Fruit fly (Drosophila melanogaster) whole organism, embryonic: ENCODE measurements around the gene RhoGAP93B.

Experiments used
- ATbp ChIP-seq: fragments of 200-800 bp; sonication (Bioruptor generic); optimal IDR thresholded peaks from 2 replicates; lab custom pipeline; 2017; ENCODE audit warnings: missing biosample characterization, mild to moderate bottlenecking, missing genetic modification characterization, missing genetic modification reagents
- Bgb ChIP-seq: fragments of 200-800 bp; sonication (Bioruptor generic); IDR thresholded peaks from 2 replicates; pipeline ENCODE4 v1.3.6; 2022; ENCODE audit warnings: missing biosample characterization, missing genetic modification characterization; ENCODE audit not compliant: partially characterized antibody
- CG10209 ChIP-seq: fragments of 200-800 bp; sonication (Bioruptor generic); optimal IDR thresholded peaks from 3 replicates; lab custom pipeline; 2017; ENCODE audit warnings: missing biosample characterization, mild to moderate bottlenecking, missing genetic modification characterization, missing genetic modification reagents
- CG1024 ChIP-seq: fragments of 200-800 bp; sonication (Bioruptor generic); IDR thresholded peaks from 2 replicates; pipeline ENCODE4 v1.3.6; 2022; ENCODE audit warnings: missing biosample characterization, missing genetic modification characterization
- CG10462 ChIP-seq: fragments of 200-800 bp; sonication (Bioruptor generic); optimal IDR thresholded peaks from 2 replicates; lab custom pipeline; 2016; ENCODE audit warnings: missing biosample characterization, missing genetic modification characterization
- CG12236 ChIP-seq: fragments of 200-800 bp; sonication (Bioruptor generic); optimal IDR thresholded peaks from 2 replicates; lab custom pipeline; 2016; ENCODE audit warnings: missing biosample characterization, missing genetic modification characterization
- CG13123 ChIP-seq: fragments of 200-800 bp; sonication (Bioruptor generic); optimal IDR thresholded peaks from 2 replicates; lab custom pipeline; 2016; ENCODE audit warnings: missing biosample characterization, missing genetic modification characterization
- CG15269 ChIP-seq: fragments of 200-800 bp; sonication (Bioruptor generic); optimal IDR thresholded peaks from 2 replicates; lab custom pipeline; 2018; ENCODE audit warnings: missing biosample characterization, mild to moderate bottlenecking, missing genetic modification characterization, moderate library complexity
- CG15601 ChIP-seq: fragments of 200-800 bp; sonication (Bioruptor generic); optimal IDR thresholded peaks from 3 replicates; lab custom pipeline; 2019; ENCODE audit warnings: missing biosample characterization, mild to moderate bottlenecking, missing genetic modification characterization, moderate library complexity
- CG1603 ChIP-seq: fragments of 200-800 bp; sonication (Bioruptor generic); optimal IDR thresholded peaks from 2 replicates; lab custom pipeline; 2019; ENCODE audit warnings: missing biosample characterization, mild to moderate bottlenecking, missing genetic modification characterization, moderate library complexity
- CG17359 ChIP-seq: fragments of 200-800 bp; sonication (Bioruptor generic); optimal IDR thresholded peaks from 3 replicates; lab custom pipeline; 2018; ENCODE audit warnings: missing biosample characterization, mild to moderate bottlenecking, missing genetic modification characterization, moderate library complexity
- CG17802 ChIP-seq: fragments of 200-800 bp; sonication (Bioruptor generic); optimal IDR thresholded peaks from 2 replicates; lab custom pipeline; 2018; ENCODE audit warnings: missing biosample characterization, mild to moderate bottlenecking, missing genetic modification characterization, moderate library complexity
- CG1792 ChIP-seq: fragments of 200-800 bp; sonication (Bioruptor generic); optimal IDR thresholded peaks from 2 replicates; lab custom pipeline; 2016; ENCODE audit warnings: missing biosample characterization, missing genetic modification characterization
- CG18476 ChIP-seq: fragments of 200-800 bp; sonication (Bioruptor generic); optimal IDR thresholded peaks from 2 replicates; lab custom pipeline; 2016; ENCODE audit warnings: missing biosample characterization, mild to moderate bottlenecking, missing genetic modification characterization
- CG2116 ChIP-seq: fragments of 200-800 bp; sonication (Bioruptor generic); optimal IDR thresholded peaks from 3 replicates; lab custom pipeline; 2018; ENCODE audit warnings: missing biosample characterization, mild to moderate bottlenecking, missing genetic modification characterization
- CG31224 ChIP-seq: fragments of 200-800 bp; sonication (Bioruptor generic); IDR thresholded peaks from 2 replicates; pipeline ENCODE4 v1.3.6; 2022; ENCODE audit warnings: missing biosample characterization, missing genetic modification characterization
- CG4360 ChIP-seq: fragments of 200-800 bp; sonication (Bioruptor generic); IDR thresholded peaks from 2 replicates; pipeline ENCODE4 v1.3.6; 2022; ENCODE audit warnings: missing biosample characterization, missing genetic modification characterization
- CG9817 ChIP-seq: fragments of 200-800 bp; sonication (Bioruptor generic); optimal IDR thresholded peaks from 2 replicates; lab custom pipeline; 2018; ENCODE audit warnings: missing biosample characterization, mild to moderate bottlenecking, missing genetic modification characterization, moderate library complexity
- Camta ChIP-seq: fragments of 200-800 bp; sonication (Bioruptor generic); optimal IDR thresholded peaks from 2 replicates; lab custom pipeline; 2016; ENCODE audit warnings: missing biosample characterization, missing genetic modification characterization
- CkIIα-i1 ChIP-seq: fragments of 200-800 bp; sonication (Bioruptor generic); IDR thresholded peaks from 2 replicates; pipeline ENCODE4 v1.3.6; 2022; ENCODE audit warnings: missing biosample characterization, missing genetic modification characterization
- D ChIP-seq, 2 experiments: fragments of 200-800 bp in 1 of 2; fragments of >200 bp in 1 of 2; sonication (Bioruptor generic) in 1 of 2; optimal IDR thresholded peaks; 2 replicates in 1 of 2; 3 replicates in 1 of 2; lab custom pipeline; 2017; ENCODE audit warnings: mild to moderate bottlenecking in 1 of 2, missing biosample characterization in 1 of 2, missing genetic modification characterization in 1 of 2, missing genetic modification reagents in 1 of 2
- E2f2 ChIP-seq: fragments of 200-800 bp; sonication (Bioruptor generic); IDR thresholded peaks from 2 replicates; pipeline ENCODE4 v1.3.6; 2022; ENCODE audit warnings: missing biosample characterization, missing genetic modification characterization
- Ets65A ChIP-seq: fragments of 200-800 bp; sonication (Bioruptor generic); peaks from one replicate; lab custom pipeline; 2016; ENCODE audit warnings: missing biosample characterization, missing genetic modification characterization
- GATAe ChIP-seq: fragments of 200-800 bp; sonication (Bioruptor generic); conservative IDR thresholded peaks from 2 replicates; pipeline ENCODE4 v1.3.6; 2022; ENCODE audit warnings: missing biosample characterization, missing genetic modification characterization
- Lhr ChIP-seq: fragments of 200-800 bp; sonication (Bioruptor generic); optimal IDR thresholded peaks from 3 replicates; lab custom pipeline; 2017; ENCODE audit warnings: mild to moderate bottlenecking, missing biosample characterization, missing genetic modification reagents, missing genetic modification characterization
- Nf-YB ChIP-seq: fragments of 200-800 bp; sonication (Bioruptor generic); optimal IDR thresholded peaks from 3 replicates; lab custom pipeline; 2019; ENCODE audit warnings: missing biosample characterization, mild to moderate bottlenecking, missing genetic modification characterization, moderate library complexity
- Nf-YC ChIP-seq: fragments of 200-800 bp; optimal IDR thresholded peaks from 3 replicates; lab custom pipeline; 2019; ENCODE audit warnings: missing biosample characterization, mild to moderate bottlenecking, missing genetic modification characterization, moderate library complexity
- Six4 ChIP-seq: fragments of 200-800 bp; sonication (Bioruptor generic); optimal IDR thresholded peaks from 2 replicates; lab custom pipeline; 2016; ENCODE audit warnings: missing biosample characterization, missing genetic modification characterization
- cg ChIP-seq: fragments of 200-800 bp; sonication (Bioruptor generic); optimal IDR thresholded peaks from 3 replicates; lab custom pipeline; 2019; ENCODE audit warnings: missing biosample characterization, mild to moderate bottlenecking, missing genetic modification characterization, moderate library complexity
- chif ChIP-seq, 2 experiments: fragments of 200-800 bp; sonication (Bioruptor generic); optimal IDR thresholded peaks; 3 replicates each; lab custom pipeline; 2016; ENCODE audit warnings: missing biosample characterization in 2 of 2, missing genetic modification characterization in 2 of 2
- fru ChIP-seq: fragments of >200 bp; optimal IDR thresholded peaks from 2 replicates; lab custom pipeline; 2017
- gcm ChIP-seq: fragments of 200-800 bp; sonication (Bioruptor generic); optimal IDR thresholded peaks from 2 replicates; lab custom pipeline; 2019; ENCODE audit warnings: missing biosample characterization, mild to moderate bottlenecking, missing genetic modification characterization, moderate library complexity
- gfzf ChIP-seq: fragments of 200-800 bp; sonication (Bioruptor generic); optimal IDR thresholded peaks from 2 replicates; lab custom pipeline; 2016; ENCODE audit warnings: missing biosample characterization, mild to moderate bottlenecking, missing genetic modification characterization, moderate library complexity
- ham ChIP-seq: fragments of 200-800 bp; sonication (Bioruptor generic); IDR thresholded peaks from 2 replicates; pipeline ENCODE4 v1.3.6; 2022; ENCODE audit warnings: missing biosample characterization, missing genetic modification characterization
- lilli ChIP-seq: fragments of 200-800 bp; sonication (Bioruptor generic); optimal IDR thresholded peaks from 3 replicates; lab custom pipeline; 2016; ENCODE audit warnings: missing biosample characterization, missing genetic modification characterization
- mirr ChIP-seq: fragments of 200-800 bp; sonication (Bioruptor generic); optimal IDR thresholded peaks from 3 replicates; lab custom pipeline; 2018; ENCODE audit warnings: missing biosample characterization, mild to moderate bottlenecking, missing genetic modification characterization
- org-1 ChIP-seq: fragments of 200-800 bp; sonication (Bioruptor generic); optimal IDR thresholded peaks from 2 replicates; lab custom pipeline; 2017; ENCODE audit warnings: missing biosample characterization, missing genetic modification characterization
- seq ChIP-seq: fragments of 200-800 bp; sonication (Bioruptor generic); IDR thresholded peaks from 2 replicates; pipeline ENCODE4 v1.3.6; 2022; ENCODE audit warnings: missing biosample characterization, missing genetic modification characterization
- zfh2 ChIP-seq: fragments of 200-800 bp; sonication (Bioruptor generic); optimal IDR thresholded peaks from 2 replicates; lab custom pipeline; 2016; ENCODE audit warnings: missing biosample characterization, missing genetic modification characterization

RhoGAP93B gene

dm6 chr3R:21078211-21078610 is 19.4 kb downstream of the RhoGAP93B start (continued):
- no peak for TF ChIP-seq CG10462

- peak; percentile 13 for TF ChIP-seq mirr (GFP tag; lab: Kevin White, UChicago)
- peak; percentile 1 for TF ChIP-seq cg (GFP tag; lab: Kevin White, UChicago)
- no peak for TF ChIP-seq CG18476 (GFP tag; lab: Kevin White, UChicago)
- TF ChIP-seq CG4360 (GFP tag; lab: Robert Waterston, UW): no peak
- TF ChIP-seq gfzf (GFP tag; lab: Kevin White, UChicago): no peak
- no peak for TF ChIP-seq CG10209 (GFP tag; lab: Kevin White, UChicago)
- no peak for TF ChIP-seq ATbp (GFP tag; lab: Kevin White, UChicago)
- peak; percentile 89 for TF ChIP-seq Nf-YB
- no peak for TF ChIP-seq CG17359
- no peak for TF ChIP-seq E2f2 (GFP tag; lab: Robert Waterston, UW)
- TF ChIP-seq GATAe (GFP tag; lab: Robert Waterston, UW): peak; percentile 57; the same call in 1 of the 2 replicates
- no peak for TF ChIP-seq CG17802
- TF ChIP-seq Nf-YC (tag; lab: Kevin White, UChicago): peak; percentile 92
- TF ChIP-seq Ets65A (GFP tag; lab: Kevin White, UChicago): peak; percentile 23
- no peak for TF ChIP-seq Lhr (GFP tag; lab: Kevin White, UChicago)
- no peak for TF ChIP-seq CG31224 (GFP tag; lab: Robert Waterston, UW)
- no peak for TF ChIP-seq chif (GFP tag; optimal IDR thresholded peaks at IDR 0.05; lab: Kevin White, UChicago)
- no peak for TF ChIP-seq Bgb (GFP tag; lab: Robert Waterston, UW)
- no peak for TF ChIP-seq ham
- no peak for TF ChIP-seq Camta (GFP tag; lab: Kevin White, UChicago)
- no peak for TF ChIP-seq CG1603 (tag; lab: Kevin White, UChicago)
- no peak for TF ChIP-seq CkIIα-i1 (GFP tag; lab: Robert Waterston, UW)
- no peak for TF ChIP-seq CG9817 (tag; lab: Kevin White, UChicago)
- TF ChIP-seq CG1024 (GFP tag; lab: Robert Waterston, UW): no peak
- TF ChIP-seq D (optimal IDR thresholded peaks at IDR 0.05; lab: Kevin White, UChicago): no peak
- no peak for TF ChIP-seq D (GFP tag; optimal IDR thresholded peaks at IDR 0.05; lab: Kevin White, UChicago)
- no peak for TF ChIP-seq zfh2 (GFP tag; lab: Kevin White, UChicago)
- TF ChIP-seq fru (lab: Kevin White, UChicago): no peak
- TF ChIP-seq seq (GFP tag; lab: Robert Waterston, UW): no peak
- TF ChIP-seq CG1792 (GFP tag; lab: Kevin White, UChicago): no peak
- no peak for TF ChIP-seq lilli (GFP tag; lab: Kevin White, UChicago)
- no peak for TF ChIP-seq CG15601 (tag; lab: Kevin White, UChicago)
- no peak for TF ChIP-seq org-1 (GFP tag; lab: Kevin White, UChicago)
- no peak for TF ChIP-seq CG13123 (GFP tag; lab: Kevin White, UChicago)
- no peak for TF ChIP-seq CG12236 (GFP tag; lab: Kevin White, UChicago)
- TF ChIP-seq Six4 (GFP tag; lab: Kevin White, UChicago): no peak
- no peak for TF ChIP-seq CG15269
- TF ChIP-seq gcm (GFP tag; lab: Kevin White, UChicago): no peak
- no peak for TF ChIP-seq CG2116 (GFP tag; lab: Kevin White, UChicago)
Observed at dm6 chr3R:21077577-21077976, 20.1 kb downstream of the RhoGAP93B start.
